Worm (Caenorhabditis elegans): ENCODE data around the gene dat-1.

Gene dat-1

ce11 chrIII:9269012-9269471 lies 26.3 kb downstream of the dat-1 start, which contains the start of gene clip-1:
Gene clip-1, minus strand, starts transcription at chrIII:9269062.
- TF ChIP-seq unc-62 (GFP tag; optimal IDR thresholded peaks at IDR 0.05): no peak

DNA sequence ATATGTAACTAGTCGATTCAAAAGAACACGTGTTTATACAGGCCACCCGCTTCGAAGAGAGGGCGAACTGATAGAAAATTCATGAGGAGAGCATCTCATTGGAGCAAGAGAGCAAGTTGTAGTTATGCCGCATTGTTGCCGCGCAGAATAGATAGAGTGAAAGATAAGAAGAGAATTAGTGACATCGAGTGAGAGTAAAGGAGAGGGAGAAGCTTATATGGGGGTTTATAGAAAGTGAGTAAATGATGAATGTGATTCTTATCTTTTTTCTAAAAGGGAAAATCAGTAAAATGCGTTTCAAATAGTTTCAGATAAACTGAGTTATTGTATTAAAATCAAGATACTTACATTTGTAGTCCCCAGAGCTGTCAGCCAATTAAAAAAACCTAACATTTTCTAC lies 27.4 kb downstream of the dat-1 start:
- no peak for TF ChIP-seq unc-62 (GFP tag; optimal IDR thresholded peaks at IDR 0.05)

DNA sequence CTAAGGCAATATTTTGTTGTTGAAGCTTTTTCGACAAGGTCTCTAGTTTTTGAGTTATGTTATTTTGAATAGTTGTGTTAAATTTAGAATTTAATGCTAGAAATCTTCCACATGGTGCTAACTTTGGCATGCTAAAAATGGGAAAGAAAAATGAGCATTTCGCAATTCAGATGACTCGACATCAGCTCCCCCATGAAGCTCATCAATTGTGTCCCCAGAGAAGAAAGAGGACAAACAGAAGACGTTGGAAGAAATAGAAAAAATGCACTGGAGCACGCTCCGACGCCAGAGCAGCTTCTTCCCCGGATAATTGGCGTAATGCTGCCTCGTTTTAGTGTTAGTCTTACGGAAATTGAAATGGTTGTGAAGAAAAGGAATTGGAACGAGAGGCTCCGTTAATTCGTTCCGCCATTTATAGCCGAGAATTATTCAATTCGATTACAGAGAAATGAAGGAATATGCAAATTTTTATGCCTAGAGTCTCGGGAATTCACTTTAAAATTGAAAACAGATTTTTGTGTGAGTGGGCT lies 28.7 kb downstream of the dat-1 start:
- TF ChIP-seq unc-62 (GFP tag; optimal IDR thresholded peaks at IDR 0.05): no peak

- TF ChIP-seq unc-62 (GFP tag; optimal IDR thresholded peaks at IDR 0.05): no peak
Measured at ce11 chrIII:9272107-9272506, 29.3 kb downstream of the dat-1 start.

DNA sequence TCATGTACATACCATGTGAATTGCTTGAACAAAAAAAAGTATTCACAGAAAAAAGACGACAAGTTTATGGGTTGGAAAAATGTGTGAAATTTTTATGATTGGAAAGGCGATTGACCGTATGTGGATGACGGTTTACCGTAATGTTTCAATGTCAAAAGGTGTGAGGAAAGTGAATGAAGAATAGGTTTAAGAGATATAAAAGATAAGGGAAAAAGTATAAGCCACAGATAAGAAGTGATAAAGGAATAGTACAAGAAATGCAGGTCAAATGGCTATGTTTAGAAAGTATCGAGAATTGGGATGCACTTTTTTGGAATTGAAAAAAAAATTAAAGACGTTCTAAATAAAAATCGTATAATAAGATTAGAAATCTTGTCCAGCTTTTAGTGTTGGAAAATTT lies 35.0 kb downstream of the dat-1 start:
- no peak for TF ChIP-seq unc-62 (GFP tag; optimal IDR thresholded peaks at IDR 0.05)

DNA sequence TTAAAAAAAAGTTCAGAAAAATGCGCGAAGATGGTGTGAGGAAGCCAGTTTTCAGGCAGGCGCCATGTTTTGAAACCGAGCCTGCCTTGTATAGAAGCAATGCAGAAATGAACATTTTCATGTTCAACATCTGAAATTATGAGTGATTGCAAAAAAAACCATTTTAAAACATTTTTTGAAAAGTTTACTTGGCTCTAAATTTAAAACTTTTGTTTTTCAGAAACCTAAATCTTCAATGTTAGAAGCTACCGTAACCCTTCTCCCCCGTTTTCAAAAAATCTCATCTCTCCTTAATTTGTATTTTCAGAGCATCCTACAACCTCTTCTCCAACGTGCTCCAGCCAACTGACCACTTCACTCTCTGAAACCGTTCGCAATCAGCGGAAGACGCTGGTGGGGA lies 38.7 kb downstream of the dat-1 start, which contains the start of gene fozi-1:
Gene fozi-1, plus strand, starts transcription at position 301 of the 400 bp plus-strand sequence.
- TF ChIP-seq unc-62 (GFP tag; optimal IDR thresholded peaks at IDR 0.05): no peak

ce11 chrIII:9288540-9288939 lies 45.8 kb downstream of the dat-1 start:
- TF ChIP-seq unc-62 (GFP tag; optimal IDR thresholded peaks at IDR 0.05): no peak

- TF ChIP-seq unc-62 (GFP tag; optimal IDR thresholded peaks at IDR 0.05): no peak
Measured at ce11 chrIII:9289815-9290214, 47.0 kb downstream of the dat-1 start.
